Fruit fly (Drosophila melanogaster): ENCODE results near the gene nAChRalpha2.

Gene nAChRalpha2

DNA sequence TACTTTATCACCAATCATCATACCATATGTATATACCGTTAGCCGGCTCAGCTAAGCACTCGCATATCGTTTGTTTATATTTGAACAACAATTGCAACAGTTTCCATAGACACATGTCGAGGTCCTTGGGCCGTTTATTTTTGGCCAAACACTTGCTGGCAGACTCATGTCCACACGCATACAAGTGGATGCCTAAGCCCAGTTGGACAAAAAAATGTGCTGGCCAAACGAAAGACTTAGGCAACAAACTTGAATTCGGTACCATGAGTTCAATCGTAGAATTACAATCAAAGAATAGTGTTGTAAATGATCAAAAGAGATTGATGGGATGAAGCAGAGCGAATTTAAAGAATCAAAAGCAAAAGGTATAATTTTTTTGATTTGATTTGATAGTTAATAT, 38.4 kb downstream of the nAChRalpha2 start, which contains the start of gene CG13622:
Gene CG13622 (minus strand): TSS at position 101 of the 400 bp plus-strand sequence.
- TF ChIP-seq pan (optimal IDR thresholded peaks at IDR 0.05) (no peak), usp (GFP tag; optimal IDR thresholded peaks at IDR 0.05) (no peak), EcR (GFP tag; optimal IDR thresholded peaks at IDR 0.05) (no peak), CG8478 (optimal IDR thresholded peaks at IDR 0.05) (no peak), Dll (optimal IDR thresholded peaks at IDR 0.05) (no peak), psq (optimal IDR thresholded peaks at IDR 0.05) (no peak)

DNA sequence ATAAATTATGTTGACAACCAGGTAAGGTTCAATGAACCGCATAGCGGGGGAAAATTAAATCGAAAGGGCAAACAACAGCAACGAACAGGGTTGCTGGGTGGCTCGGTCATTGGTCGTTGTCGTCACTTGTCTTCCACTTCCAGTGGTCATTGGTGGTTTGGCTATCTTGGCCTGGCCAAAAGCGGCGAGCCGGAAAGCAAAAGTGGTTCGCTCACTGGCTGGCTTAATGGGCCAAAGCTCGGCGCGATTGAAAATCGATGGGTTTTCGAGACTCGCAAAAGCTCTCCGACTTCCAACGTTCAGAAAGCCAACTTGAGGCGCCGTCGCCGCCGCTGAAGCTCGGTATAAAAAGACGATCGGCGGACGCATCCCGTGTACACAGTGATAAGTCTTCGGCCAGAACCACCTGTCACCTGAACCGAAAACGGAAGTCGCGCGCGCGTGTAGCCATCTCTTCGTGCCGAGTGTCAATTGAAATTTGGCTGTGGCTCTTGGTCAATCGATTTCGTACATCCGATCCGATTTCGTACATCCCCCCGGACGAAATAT, 39.3 kb downstream of the nAChRalpha2 start, which contains the start of gene Jhbp12:
Gene Jhbp12 (plus strand): TSS at position 369 of the 549 bp plus-strand sequence.
- TF ChIP-seq pan (optimal IDR thresholded peaks at IDR 0.05) (no peak), psq (optimal IDR thresholded peaks at IDR 0.05) (no peak), Dll (optimal IDR thresholded peaks at IDR 0.05) (no peak), usp (GFP tag; optimal IDR thresholded peaks at IDR 0.05) (no peak), CG8478 (optimal IDR thresholded peaks at IDR 0.05) (no peak), EcR (GFP tag; optimal IDR thresholded peaks at IDR 0.05) (no peak)

DNA sequence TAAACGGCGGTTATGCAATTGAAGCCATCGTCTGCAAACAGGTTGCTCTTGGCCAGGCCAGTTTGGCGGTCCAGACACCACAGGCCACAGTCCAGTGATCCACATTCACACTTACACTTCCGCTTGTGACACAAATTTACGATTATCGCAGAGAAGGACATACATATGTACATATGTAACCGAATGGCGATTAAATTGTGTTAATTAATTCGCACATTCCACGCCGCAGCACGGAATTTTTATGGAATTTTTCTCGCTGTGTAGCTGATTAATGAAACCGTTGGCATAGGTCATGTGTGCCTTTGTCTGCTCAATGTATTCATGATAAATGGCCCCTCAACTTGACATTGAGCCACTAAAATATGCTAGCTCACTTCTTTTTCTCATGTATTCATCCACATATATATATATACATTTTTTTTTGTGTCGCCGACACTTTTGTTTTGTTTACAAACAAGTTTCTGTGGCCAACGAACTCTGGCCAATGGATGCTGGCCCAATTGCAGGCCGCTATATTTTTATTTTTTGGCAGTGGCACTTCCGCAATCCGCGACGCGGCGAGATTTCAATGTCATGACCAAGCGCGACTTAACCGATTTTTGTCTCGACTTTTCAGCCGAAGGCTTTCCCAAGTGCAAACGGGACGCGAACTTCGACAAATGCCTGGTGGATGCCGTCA, 40.9 kb downstream of the nAChRalpha2 start:
- TF ChIP-seq psq (optimal IDR thresholded peaks at IDR 0.05): no peak

DNA sequence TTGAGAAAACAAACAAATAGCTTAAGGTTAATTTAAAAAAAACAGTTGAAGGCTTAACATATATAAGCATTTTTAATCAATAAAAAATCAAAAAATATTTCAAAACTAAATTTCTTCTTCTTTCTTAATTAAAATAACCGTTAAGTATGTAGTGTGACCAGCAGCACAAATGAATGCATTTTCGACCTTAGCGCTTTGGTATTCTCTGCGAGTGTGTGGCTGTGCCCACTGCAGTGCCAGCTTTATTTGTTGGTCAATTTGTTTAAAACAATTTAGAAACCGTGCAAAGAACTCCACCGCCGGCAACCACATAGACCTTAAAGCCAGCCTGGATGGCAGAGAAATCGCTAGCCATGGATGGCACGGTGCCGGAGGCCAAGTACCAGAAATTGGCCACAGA, 42.6 kb downstream of the nAChRalpha2 start, which contains the start of gene CG6607:
Gene CG6607 (plus strand): TSS at position 203 of the 400 bp plus-strand sequence.
- no peak for TF ChIP-seq EcR (GFP tag; optimal IDR thresholded peaks at IDR 0.05)
- TF ChIP-seq psq (optimal IDR thresholded peaks at IDR 0.05): no peak
- TF ChIP-seq Dll (optimal IDR thresholded peaks at IDR 0.05): no peak
- no peak for TF ChIP-seq CG8478 (optimal IDR thresholded peaks at IDR 0.05)
- no peak for TF ChIP-seq usp (GFP tag; optimal IDR thresholded peaks at IDR 0.05)
- TF ChIP-seq pan (optimal IDR thresholded peaks at IDR 0.05): no peak

DNA sequence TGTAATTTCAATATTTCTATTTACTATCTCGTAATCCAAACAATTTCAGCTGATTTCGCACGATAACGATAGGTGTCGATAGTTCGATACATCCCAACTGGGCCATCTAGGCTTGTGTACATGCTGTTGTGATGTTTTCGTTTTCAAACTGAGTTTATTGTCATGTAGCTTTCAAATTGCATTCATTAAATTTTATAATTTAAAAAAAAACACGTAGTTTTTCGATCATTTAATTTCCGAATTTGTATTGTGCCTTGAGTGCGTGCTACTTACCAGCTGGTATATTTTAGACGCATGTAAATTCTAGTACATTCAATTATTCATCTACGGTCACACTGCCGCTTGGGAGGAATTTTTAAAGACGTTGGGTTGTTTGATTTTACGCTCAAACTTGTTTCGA, 45.1 kb downstream of the nAChRalpha2 start, which contains the start of the genes CG13623 and ana1:
Gene CG13623 (minus strand): TSS at position 231 of the 400 bp plus-strand sequence.
Gene ana1 (plus strand): TSS at position 249 of the 400 bp plus-strand sequence.
- TF ChIP-seq EcR (GFP tag; optimal IDR thresholded peaks at IDR 0.05): no peak
- TF ChIP-seq pan (optimal IDR thresholded peaks at IDR 0.05): no peak
- no peak for TF ChIP-seq psq (optimal IDR thresholded peaks at IDR 0.05)
- no peak for TF ChIP-seq usp (GFP tag; optimal IDR thresholded peaks at IDR 0.05)
- TF ChIP-seq Dll (optimal IDR thresholded peaks at IDR 0.05): no peak
- TF ChIP-seq CG8478 (optimal IDR thresholded peaks at IDR 0.05): no peak
